Fruit fly (Drosophila melanogaster) whole organism, embryonic: ENCODE measurements around the gene CG15414.
A peak's percentile ranks its signal among the peaks of the same experiment; 100 is the strongest.

Experiments used
- Atf6 ChIP-seq: fragments of 200-800 bp; sonication (Bioruptor generic); IDR thresholded peaks from 2 replicates; pipeline ENCODE4 v1.3.6; 2022; ENCODE audit warnings: missing biosample characterization, missing genetic modification characterization
- CG10147 ChIP-seq: fragments of 200-800 bp; sonication (Bioruptor generic); optimal IDR thresholded peaks from 2 replicates; lab custom pipeline; 2019; ENCODE audit warnings: missing biosample characterization, mild to moderate bottlenecking, missing genetic modification characterization, moderate library complexity
- CG10321 ChIP-seq: fragments of 200-800 bp; sonication (Bioruptor generic); IDR thresholded peaks from 2 replicates; pipeline ENCODE4 v1.3.6; 2022; ENCODE audit warnings: missing biosample characterization, missing genetic modification characterization
- CG10366 ChIP-seq: fragments of 200-800 bp; sonication (Bioruptor generic); IDR thresholded peaks from 2 replicates; pipeline ENCODE4 v1.3.6; 2022; ENCODE audit warnings: missing biosample characterization, missing genetic modification characterization
- CG11398 ChIP-seq: fragments of 200-800 bp; sonication (Bioruptor generic); optimal IDR thresholded peaks from 2 replicates; lab custom pipeline; 2016; ENCODE audit warnings: missing biosample characterization, missing genetic modification characterization
- CG11504 ChIP-seq: fragments of 200-800 bp; sonication (Bioruptor generic); optimal IDR thresholded peaks from 3 replicates; lab custom pipeline; 2019; ENCODE audit warnings: missing biosample characterization, mild to moderate bottlenecking, missing genetic modification characterization, moderate library complexity
- CG11695 ChIP-seq: fragments of 200-800 bp; sonication (Bioruptor generic); IDR thresholded peaks from 3 replicates; pipeline ENCODE4 v1.3.6; 2022; ENCODE audit warnings: missing biosample characterization, missing genetic modification characterization
- CG12391 ChIP-seq: fragments of 200-800 bp; sonication (Bioruptor generic); optimal IDR thresholded peaks from 3 replicates; lab custom pipeline; 2018; ENCODE audit warnings: missing biosample characterization, mild to moderate bottlenecking, missing genetic modification characterization, moderate library complexity
- CG13296 ChIP-seq: fragments of 200-800 bp; sonication (Bioruptor generic); optimal IDR thresholded peaks from 3 replicates; lab custom pipeline; 2018; ENCODE audit warnings: missing biosample characterization, mild to moderate bottlenecking, missing genetic modification characterization
- CG14710 ChIP-seq: fragments of 200-800 bp; sonication (Bioruptor generic); optimal IDR thresholded peaks from 3 replicates; lab custom pipeline; 2019; ENCODE audit warnings: missing biosample characterization, mild to moderate bottlenecking, missing genetic modification characterization, moderate library complexity
- CG14965 ChIP-seq: fragments of 200-800 bp; sonication (Bioruptor generic); optimal IDR thresholded peaks from 2 replicates; lab custom pipeline; 2016; ENCODE audit warnings: missing biosample characterization, missing genetic modification characterization, borderline replicate concordance
- CG17361 ChIP-seq: fragments of 200-800 bp; sonication (Bioruptor generic); IDR thresholded peaks from 3 replicates; pipeline ENCODE4 v1.3.6; 2022; ENCODE audit warnings: missing biosample characterization, missing genetic modification characterization
- CG17802 ChIP-seq: fragments of 200-800 bp; sonication (Bioruptor generic); optimal IDR thresholded peaks from 2 replicates; lab custom pipeline; 2018; ENCODE audit warnings: missing biosample characterization, mild to moderate bottlenecking, missing genetic modification characterization, moderate library complexity
- CG17829 ChIP-seq: fragments of 200-800 bp; optimal IDR thresholded peaks from 2 replicates; lab custom pipeline; 2019; ENCODE audit warnings: missing biosample characterization, mild to moderate bottlenecking, missing genetic modification characterization, moderate library complexity
- CG18599 ChIP-seq: fragments of 200-800 bp; sonication (Bioruptor generic); optimal IDR thresholded peaks from 3 replicates; lab custom pipeline; 2017; ENCODE audit warnings: missing biosample characterization, missing genetic modification characterization, mild to moderate bottlenecking, moderate library complexity, missing genetic modification reagents
- CG2120 ChIP-seq: fragments of 200-800 bp; sonication (Bioruptor generic); optimal IDR thresholded peaks from 3 replicates; lab custom pipeline; 2016; ENCODE audit warnings: missing biosample characterization, missing genetic modification characterization
- CG2199 ChIP-seq: fragments of 200-800 bp; sonication (Bioruptor generic); IDR thresholded peaks from 3 replicates; pipeline ENCODE4 v1.3.6; 2022; ENCODE audit warnings: missing biosample characterization, missing genetic modification characterization
- CG31441 ChIP-seq: fragments of 200-800 bp; sonication (Bioruptor generic); IDR thresholded peaks from 2 replicates; pipeline ENCODE4 v1.3.6; 2022; ENCODE audit warnings: missing biosample characterization, missing genetic modification characterization
- CG32767 ChIP-seq: fragments of 200-800 bp; sonication (Bioruptor generic); IDR thresholded peaks from 2 replicates; pipeline ENCODE4 v1.3.6; 2022; ENCODE audit warnings: missing biosample characterization, missing genetic modification characterization
- CG3995 ChIP-seq: fragments of 200-800 bp; sonication (Bioruptor generic); optimal IDR thresholded peaks from 3 replicates; lab custom pipeline; 2016; ENCODE audit warnings: missing biosample characterization, missing genetic modification characterization
- CG4360 ChIP-seq: fragments of 200-800 bp; sonication (Bioruptor generic); IDR thresholded peaks from 2 replicates; pipeline ENCODE4 v1.3.6; 2022; ENCODE audit warnings: missing biosample characterization, missing genetic modification characterization
- CG6813 ChIP-seq: fragments of 200-800 bp; sonication (Bioruptor generic); optimal IDR thresholded peaks from 2 replicates; lab custom pipeline; 2017; ENCODE audit warnings: missing biosample characterization, missing genetic modification characterization, mild to moderate bottlenecking, moderate library complexity, missing genetic modification reagents
- CG7556 ChIP-seq: fragments of 200-800 bp; sonication (Bioruptor generic); optimal IDR thresholded peaks from 2 replicates; lab custom pipeline; 2017; ENCODE audit warnings: missing biosample characterization, mild to moderate bottlenecking, missing genetic modification characterization
- CG8924 ChIP-seq: fragments of 200-800 bp; optimal IDR thresholded peaks from 3 replicates; lab custom pipeline; 2019; ENCODE audit warnings: missing biosample characterization, mild to moderate bottlenecking, missing genetic modification characterization, moderate library complexity
- CG9437 ChIP-seq: fragments of 200-800 bp; sonication (Bioruptor generic); optimal IDR thresholded peaks from 2 replicates; lab custom pipeline; 2018; ENCODE audit warnings: missing biosample characterization, mild to moderate bottlenecking, missing genetic modification characterization
- CHES-1-like ChIP-seq: fragments of 200-800 bp; sonication (Bioruptor generic); optimal IDR thresholded peaks from 2 replicates; lab custom pipeline; 2016; ENCODE audit warnings: missing biosample characterization, missing genetic modification characterization
- Camta ChIP-seq: fragments of 200-800 bp; sonication (Bioruptor generic); optimal IDR thresholded peaks from 2 replicates; lab custom pipeline; 2016; ENCODE audit warnings: missing biosample characterization, missing genetic modification characterization
- Chrac-16 ChIP-seq: fragments of 200-800 bp; sonication (Bioruptor generic); optimal IDR thresholded peaks from 3 replicates; lab custom pipeline; 2016; ENCODE audit warnings: missing biosample characterization, missing genetic modification characterization
- Deaf1 ChIP-seq: fragments of 200-800 bp; optimal IDR thresholded peaks from 3 replicates; lab custom pipeline; 2019; ENCODE audit warnings: missing biosample characterization, mild to moderate bottlenecking, missing genetic modification characterization, moderate library complexity
- E2f2 ChIP-seq: fragments of 200-800 bp; sonication (Bioruptor generic); IDR thresholded peaks from 2 replicates; pipeline ENCODE4 v1.3.6; 2022; ENCODE audit warnings: missing biosample characterization, missing genetic modification characterization
- Fer2 ChIP-seq: fragments of 200-800 bp; sonication (Bioruptor generic); optimal IDR thresholded peaks from 2 replicates; lab custom pipeline; 2018; ENCODE audit warnings: missing biosample characterization, mild to moderate bottlenecking, missing genetic modification characterization, moderate library complexity
- Mad ChIP-seq: fragments of 200-800 bp; sonication (Bioruptor generic); optimal IDR thresholded peaks from 2 replicates; lab custom pipeline; 2016; ENCODE audit warnings: missing biosample characterization, missing genetic modification characterization
- Meics ChIP-seq: fragments of 200-800 bp; sonication (Bioruptor generic); optimal IDR thresholded peaks from 2 replicates; lab custom pipeline; 2017; ENCODE audit warnings: missing biosample characterization, mild to moderate bottlenecking, missing genetic modification characterization
- Mes4 ChIP-seq: fragments of 200-800 bp; sonication (Bioruptor generic); optimal IDR thresholded peaks from 2 replicates; lab custom pipeline; 2016; ENCODE audit warnings: missing biosample characterization, missing genetic modification characterization
- Ssrp ChIP-seq: fragments of 200-800 bp; sonication (Bioruptor generic); optimal IDR thresholded peaks from 2 replicates; lab custom pipeline; 2018; ENCODE audit warnings: missing biosample characterization, mild to moderate bottlenecking, missing genetic modification characterization, moderate library complexity
- bsh ChIP-seq, 2 experiments: fragments of 200-800 bp; sonication (Bioruptor generic); optimal IDR thresholded peaks; 2 replicates each; lab custom pipeline; 2017 to 2018; ENCODE audit warnings: mild to moderate bottlenecking in 2 of 2, missing biosample characterization in 2 of 2, missing genetic modification characterization in 2 of 2, moderate library complexity in 1 of 2
- dmrt99B ChIP-seq: fragments of 200-800 bp; sonication (Bioruptor generic); optimal IDR thresholded peaks from 2 replicates; lab custom pipeline; 2018; ENCODE audit warnings: missing biosample characterization, mild to moderate bottlenecking, missing genetic modification characterization, moderate library complexity
- eve ChIP-seq, 2 experiments: fragments of >200 bp; optimal IDR thresholded peaks; 2 replicates each; lab custom pipeline; 2017; ENCODE audit warnings: missing biosample characterization in 2 of 2, missing genetic modification characterization in 2 of 2
- gce ChIP-seq: fragments of 200-800 bp; sonication (Bioruptor generic); IDR thresholded peaks from 3 replicates; pipeline ENCODE4 v1.3.6; 2022; ENCODE audit warnings: missing biosample characterization, missing genetic modification characterization
- gem ChIP-seq: fragments of 200-800 bp; sonication (Bioruptor generic); optimal IDR thresholded peaks from 2 replicates; lab custom pipeline; 2019; ENCODE audit warnings: missing biosample characterization, mild to moderate bottlenecking, missing genetic modification characterization, moderate library complexity
- gt ChIP-seq: fragments of 200-800 bp; sonication (Bioruptor generic); IDR thresholded peaks from 2 replicates; pipeline ENCODE4 v1.3.6; 2022; ENCODE audit warnings: missing biosample characterization, missing genetic modification characterization
- her ChIP-seq: fragments of 200-800 bp; sonication (Bioruptor generic); optimal IDR thresholded peaks from 2 replicates; lab custom pipeline; 2016; ENCODE audit warnings: missing biosample characterization, missing genetic modification characterization
- jigr1 ChIP-seq: fragments of 200-800 bp; sonication (Bioruptor generic); IDR thresholded peaks from 3 replicates; pipeline ENCODE4 v1.3.6; 2022; ENCODE audit warnings: missing biosample characterization, missing genetic modification characterization
- mirr ChIP-seq: fragments of 200-800 bp; sonication (Bioruptor generic); optimal IDR thresholded peaks from 3 replicates; lab custom pipeline; 2018; ENCODE audit warnings: missing biosample characterization, mild to moderate bottlenecking, missing genetic modification characterization
- row ChIP-seq: fragments of 200-800 bp; sonication (Bioruptor generic); IDR thresholded peaks from 3 replicates; pipeline ENCODE4 v1.3.6; 2022; ENCODE audit warnings: missing biosample characterization, missing genetic modification characterization
- run ChIP-seq: fragments of 200-800 bp; sonication (Bioruptor generic); optimal IDR thresholded peaks from 3 replicates; lab custom pipeline; 2018; ENCODE audit warnings: missing biosample characterization, mild to moderate bottlenecking, missing genetic modification characterization
- sc ChIP-seq, 3 experiments: fragments of >200 bp in 2 of 3; fragments of 200-800 bp in 1 of 3; sonication (Bioruptor generic) in 1 of 3; optimal IDR thresholded peaks; 2 replicates in 2 of 3; 3 replicates in 1 of 3; lab custom pipeline; 2017; ENCODE audit warnings: mild to moderate bottlenecking in 1 of 3, missing biosample characterization in 1 of 3, missing genetic modification characterization in 1 of 3, missing genetic modification reagents in 1 of 3
- sim ChIP-seq: fragments of 200-800 bp; sonication (Bioruptor generic); IDR thresholded peaks from 2 replicates; pipeline ENCODE4 v1.3.6; 2022; ENCODE audit warnings: missing biosample characterization, missing genetic modification characterization
- sna ChIP-seq: fragments of 200-800 bp; sonication (Bioruptor generic); IDR thresholded peaks from 2 replicates; pipeline ENCODE4 v1.3.6; 2022; ENCODE audit warnings: missing biosample characterization, missing genetic modification characterization; ENCODE audit not compliant: partially characterized antibody
- tin ChIP-seq: fragments of 200-800 bp; sonication (Bioruptor generic); optimal IDR thresholded peaks from 3 replicates; lab custom pipeline; 2016; ENCODE audit warnings: missing biosample characterization, missing genetic modification characterization
- unpg ChIP-seq: fragments of 200-800 bp; sonication (Bioruptor generic); optimal IDR thresholded peaks from 3 replicates; lab custom pipeline; 2018; ENCODE audit warnings: missing biosample characterization, mild to moderate bottlenecking, missing genetic modification characterization, moderate library complexity

CG15414 gene

DNA sequence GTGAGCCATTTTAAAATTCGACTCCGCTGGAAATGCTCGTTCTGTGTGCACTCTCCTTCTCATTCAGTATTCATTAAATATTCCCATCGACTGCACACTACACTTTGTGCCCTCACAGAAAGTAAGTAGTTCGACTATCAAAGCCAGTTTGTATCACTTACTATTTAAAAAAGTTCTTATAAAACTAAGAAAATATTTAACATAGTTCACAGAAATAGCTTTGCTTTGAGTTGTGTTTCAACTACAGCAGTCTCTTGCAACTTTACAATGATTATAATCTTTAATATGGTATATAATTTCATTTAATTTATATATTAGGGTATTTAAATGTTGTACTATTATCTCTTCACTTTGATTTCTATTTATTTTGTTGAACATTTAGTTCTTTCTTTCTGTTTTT is 51.4 kb downstream of the CG15414 start (continued):
- TF ChIP-seq Deaf1 (no peak), CG31441 (GFP tag; lab: Robert Waterston, UW) (peak; percentile 36; the same call in 1 of the 2 replicates), CG10366 (GFP tag; lab: Robert Waterston, UW) (no peak), CG17802 (tag; lab: Kevin White, UChicago) (no peak), Fer2 (no peak), CG32767 (GFP tag; lab: Robert Waterston, UW) (no peak), CG13296 (GFP tag; lab: Kevin White, UChicago) (no peak), run (no peak), CG14710 (tag; lab: Kevin White, UChicago) (peak; percentile 43), row (GFP tag; lab: Robert Waterston, UW) (peak; percentile 52), CG2199 (GFP tag; lab: Robert Waterston, UW) (no peak), CG7556 (GFP tag; lab: Kevin White, UChicago) (no peak), CG3995 (no peak), Mes4 (GFP tag; lab: Kevin White, UChicago) (no peak), CG9437 (GFP tag; lab: Kevin White, UChicago) (peak; percentile 10), Ssrp (tag; lab: Kevin White, UChicago) (peak; percentile 33), CG17829 (tag; lab: Kevin White, UChicago) (peak; percentile 36), her (no peak), CG18599 (GFP tag; lab: Kevin White, UChicago) (no peak), tin (no peak), CG8924 (peak; percentile 29), CG4360 (GFP tag; lab: Robert Waterston, UW) (no peak), Meics (GFP tag; lab: Kevin White, UChicago) (no peak), CG11398 (GFP tag; lab: Kevin White, UChicago) (no peak), bsh (GFP tag; optimal IDR thresholded peaks at IDR 0.05; lab: Kevin White, UChicago) (peak in 1 of 2 experiments; percentile 54), eve (GFP tag; optimal IDR thresholded peaks at IDR 0.05; lab: Kevin White, UChicago) (peak in 1 of 2 experiments; percentile 2), CHES-1-like (GFP tag; lab: Kevin White, UChicago) (no peak), CG2120 (GFP tag; lab: Kevin White, UChicago) (no peak), sna (GFP tag; lab: Robert Waterston, UW) (no peak), mirr (GFP tag; lab: Kevin White, UChicago) (no peak), Mad (GFP tag; lab: Kevin White, UChicago) (no peak), Chrac-16 (no peak), CG10147 (no peak), jigr1 (GFP tag; lab: Robert Waterston, UW) (no peak), CG12391 (tag; lab: Kevin White, UChicago) (peak; percentile 37), E2f2 (GFP tag; lab: Robert Waterston, UW) (no peak), gt (no peak), Atf6 (GFP tag; lab: Robert Waterston, UW) (no peak), gce (GFP tag; lab: Robert Waterston, UW) (no peak), CG11504 (tag; lab: Kevin White, UChicago) (peak; percentile 52), sim (GFP tag; lab: Robert Waterston, UW) (no peak), CG17361 (GFP tag; lab: Robert Waterston, UW) (peak; percentile 14; the same call in 1 of the 3 replicates), CG6813 (GFP tag; lab: Kevin White, UChicago) (no peak), Camta (GFP tag; lab: Kevin White, UChicago) (no peak), dmrt99B (tag; lab: Kevin White, UChicago) (peak; percentile 34), gem (tag; lab: Kevin White, UChicago) (peak; percentile 70), CG10321 (GFP tag; lab: Robert Waterston, UW) (no peak), sc (optimal IDR thresholded peaks at IDR 0.05; lab: Kevin White, UChicago) (no peak), sc (GFP tag; optimal IDR thresholded peaks at IDR 0.05; lab: Kevin White, UChicago) (peak; percentile 12), CG14965 (GFP tag; lab: Kevin White, UChicago) (no peak), CG11695 (GFP tag; lab: Robert Waterston, UW) (no peak), unpg (GFP tag; lab: Kevin White, UChicago) (peak; percentile 41)
